Fruit fly (Drosophila melanogaster) S2 (cell line): Measurements from ENCODE around the gene CG32284.

Experiments used
- CG8478 ChIP-seq: fragments of >200 bp; optimal IDR thresholded peaks from 2 replicates; lab custom pipeline; 2018
- CTCF ChIP-seq, 2 experiments: fragments of >200 bp; optimal IDR thresholded peaks; 2 replicates each; lab custom pipeline; 2018

dm6 chr3L:3226458-3226783 lies 40.0 kb downstream of the CG32284 start:
- no peak for TF ChIP-seq CTCF (optimal IDR thresholded peaks at IDR 0.05; lab: Kevin White, UChicago)
- TF ChIP-seq CG8478: no peak
